Worm (Caenorhabditis elegans) whole organism, late embryonic: Measurements from ENCODE around the gene moc-6.

Experiments
- T23F11.4 ChIP-seq: fragments of 200-800 bp; sonication (Bioruptor generic); optimal IDR thresholded peaks from 2 replicates; lab custom pipeline; 2018; ENCODE audit warnings: mild to moderate bottlenecking, missing genetic modification characterization, missing compliant biosample characterization
- Y22D7AL.16 ChIP-seq: sonication (generic microtip); optimal IDR thresholded peaks from 2 replicates; lab custom pipeline; 2016; ENCODE audit warnings: missing genetic modification characterization, missing compliant biosample characterization
- ama-1 ChIP-seq: fragments of 150-350 bp; optimal IDR thresholded peaks from 2 replicates; lab custom pipeline; 2014
- che-1 ChIP-seq: sonication (generic microtip); optimal IDR thresholded peaks from 2 replicates; lab custom pipeline; 2016; ENCODE audit warnings: mild to moderate bottlenecking, missing genetic modification characterization, missing compliant biosample characterization
- fkh-6 ChIP-seq: sonication (generic microtip); optimal IDR thresholded peaks from 2 replicates; lab custom pipeline; 2016; ENCODE audit warnings: missing genetic modification characterization, missing compliant biosample characterization
- lim-6 ChIP-seq: sonication (generic microtip); optimal IDR thresholded peaks from 2 replicates; lab custom pipeline; 2016; ENCODE audit warnings: missing genetic modification characterization, missing compliant biosample characterization
- nhr-11 ChIP-seq: fragments of 150-350 bp; optimal IDR thresholded peaks from 2 replicates; lab custom pipeline; 2014; ENCODE audit warnings: missing biosample characterization, missing genetic modification characterization
- pha-2 ChIP-seq: sonication (generic microtip); optimal IDR thresholded peaks from 2 replicates; lab custom pipeline; 2017; ENCODE audit warnings: mild to moderate bottlenecking, missing genetic modification characterization, missing compliant biosample characterization
- pha-4 ChIP-seq: fragments of 150-350 bp; optimal IDR thresholded peaks from 2 replicates; lab custom pipeline; 2018; ENCODE audit warnings: missing biosample characterization, missing genetic modification reagents, missing genetic modification characterization
- tbx-2 ChIP-seq: sonication (generic microtip); optimal IDR thresholded peaks from 2 replicates; lab custom pipeline; 2016; ENCODE audit warnings: missing genetic modification characterization, missing compliant biosample characterization
- tbx-7 ChIP-seq: sonication (generic microtip); optimal IDR thresholded peaks from 2 replicates; lab custom pipeline; 2016; ENCODE audit warnings: missing genotype, missing genetic modification characterization, missing compliant biosample characterization
- ttx-3 ChIP-seq: sonication (generic microtip); optimal IDR thresholded peaks from 2 replicates; lab custom pipeline; 2016; ENCODE audit warnings: missing genetic modification reagents, missing genetic modification characterization, missing compliant biosample characterization

DNA sequence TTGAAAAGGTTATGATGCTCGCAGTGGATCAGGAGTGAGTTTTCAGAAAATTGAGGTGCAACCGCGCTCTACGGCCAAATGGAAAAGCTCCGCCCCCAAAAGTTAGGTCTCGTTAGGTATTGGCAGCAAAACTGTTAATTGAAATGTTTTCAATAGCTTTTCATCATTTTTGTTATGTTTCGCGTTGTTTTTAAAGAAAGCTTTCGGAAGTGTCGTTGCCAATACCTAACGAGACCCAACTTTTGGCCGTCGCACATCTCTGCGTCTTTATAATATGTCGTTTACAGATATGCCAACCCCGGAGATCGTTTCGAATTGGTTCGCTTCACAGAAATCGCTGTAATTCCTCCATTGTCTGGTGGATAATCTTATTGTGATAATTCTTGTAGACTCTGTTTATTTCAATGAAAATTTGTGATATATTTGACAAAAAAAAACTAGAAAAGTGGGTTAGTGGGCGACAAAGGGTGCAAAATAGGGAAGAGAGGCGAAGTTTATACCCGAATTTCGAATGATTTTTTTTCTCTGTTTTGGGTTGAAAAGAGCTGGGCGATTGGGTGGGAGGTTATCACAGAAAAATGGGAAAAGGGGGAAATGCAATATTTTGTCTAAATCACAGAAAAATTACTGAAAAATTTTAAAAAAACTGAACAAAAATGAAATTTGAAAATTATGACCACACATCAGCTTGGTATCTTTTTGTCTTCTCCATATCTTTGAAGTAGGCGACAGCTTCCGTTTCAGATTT, 682 bp downstream of the moc-6 start:
- TF ChIP-seq T23F11.4 (GFP tag; lab: Kevin White, UChicago) (no peak), tbx-2 (tag; lab: Kevin White, UChicago) (no peak), fkh-6 (tag; lab: Kevin White, UChicago) (no peak), tbx-7 (tag; lab: Kevin White, UChicago) (no peak), pha-2 (tag; lab: Kevin White, UChicago) (no peak), che-1 (tag; lab: Kevin White, UChicago) (no peak), nhr-11 (tag; lab: Kevin White, UChicago) (no peak), lim-6 (tag; lab: Kevin White, UChicago) (no peak), Y22D7AL.16 (tag; lab: Kevin White, UChicago) (no peak), ama-1 (lab: Kevin White, UChicago) (no peak), pha-4 (tag; lab: Kevin White, UChicago) (no peak), ttx-3 (tag; lab: Kevin White, UChicago) (no peak)
